Fruit fly (Drosophila melanogaster): ENCODE data around the gene Crag.

The Crag gene

DNA sequence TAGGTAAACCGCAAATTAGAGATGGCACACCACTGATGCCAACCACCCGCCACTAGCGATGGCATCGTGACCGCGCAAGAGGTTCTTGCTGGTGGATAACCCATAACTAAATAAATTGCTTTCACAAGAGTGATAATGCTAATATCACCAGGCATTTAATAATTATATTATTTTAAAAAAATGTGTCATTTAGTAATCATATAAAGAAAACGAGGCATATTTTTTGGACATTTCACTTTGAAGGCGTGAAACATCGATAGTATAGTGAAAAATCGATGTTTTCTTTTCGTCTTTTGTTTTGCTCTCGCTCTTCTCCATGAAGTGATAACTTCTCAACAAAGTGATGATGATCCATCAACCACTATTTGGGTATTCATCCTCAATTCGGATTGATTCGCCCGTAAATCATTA lies 33.1 kb upstream of the Crag start, which contains the start of gene IntS4 (continued):
- TF ChIP-seq cwo (GFP tag; optimal IDR thresholded peaks at IDR 0.05) (peak; percentile 37), CG4282 (GFP tag; optimal IDR thresholded peaks at IDR 0.05) (no peak), CG2875 (GFP tag; optimal IDR thresholded peaks at IDR 0.05) (no peak), Kr (GFP tag; optimal IDR thresholded peaks at IDR 0.05) (no peak), Usf (GFP tag; optimal IDR thresholded peaks at IDR 0.05) (peak; percentile 26), CG16779 (GFP tag; IDR thresholded peaks at IDR 0.05) (no peak), CG17361 (GFP tag; IDR thresholded peaks at IDR 0.05) (peak; percentile 64; the same call in 2 of the 3 replicates), CG31365 (tag; optimal IDR thresholded peaks at IDR 0.05) (no peak), CG1792 (GFP tag; optimal IDR thresholded peaks at IDR 0.05) (no peak), CG11695 (GFP tag; IDR thresholded peaks at IDR 0.05) (0 out of 3 replicates have a peak, but pooled peaks have one; percentile 49), CG17802 (tag; optimal IDR thresholded peaks at IDR 0.05) (no peak), CG2678 (tag; optimal IDR thresholded peaks at IDR 0.05) (no peak), inv (GFP tag; IDR thresholded peaks at IDR 0.05; ENCODE audit: partially characterized antibody) (peak; percentile 94), tgo (GFP tag; IDR thresholded peaks at IDR 0.05) (peak; percentile 53), H2.0 (GFP tag; IDR thresholded peaks at IDR 0.05) (peak; percentile 27; the same call in 1 of the 2 replicates), ab (GFP tag; optimal IDR thresholded peaks at IDR 0.05) (no peak), BEAF-32 (GFP tag; optimal IDR thresholded peaks at IDR 0.05) (peak; percentile 94), nom (GFP tag; optimal IDR thresholded peaks at IDR 0.05) (peak; percentile 21), ttk (GFP tag; IDR thresholded peaks at IDR 0.05) (0 out of 2 replicates have a peak, but pooled peaks have one; percentile 11), nerfin-1 (tag; optimal IDR thresholded peaks at IDR 0.05) (peak; percentile 57), sob (GFP tag; IDR thresholded peaks at IDR 0.05) (peak; percentile 70; the same call in 1 of the 2 replicates), CG13287 (GFP tag; IDR thresholded peaks at IDR 0.05; ENCODE audit: partially characterized antibody) (peak; percentile 97), CG6813 (GFP tag; optimal IDR thresholded peaks at IDR 0.05) (no peak), gce (GFP tag; IDR thresholded peaks at IDR 0.05) (no peak), scrt (GFP tag; optimal IDR thresholded peaks at IDR 0.05) (peak; percentile 15), GATAe (GFP tag; conservative IDR thresholded peaks at IDR 0.05) (no peak), chn (GFP tag; optimal IDR thresholded peaks at IDR 0.05) (peak; percentile 49), CG3407 (GFP tag; optimal IDR thresholded peaks at IDR 0.05) (peak; percentile 12), CG18262 (tag; optimal IDR thresholded peaks at IDR 0.05) (peak; percentile 64), CG30431 (GFP tag; optimal IDR thresholded peaks at IDR 0.05) (no peak), Ada2b (GFP tag; IDR thresholded peaks at IDR 0.05) (peak; percentile 58), CG14965 (GFP tag; optimal IDR thresholded peaks at IDR 0.05; ENCODE audit: borderline replicate concordance) (no peak), chinmo (GFP tag; IDR thresholded peaks at IDR 0.05; ENCODE audit: partially characterized antibody) (0 out of 4 replicates have a peak, but pooled peaks have one; percentile 3), sens (GFP tag) (peak; percentile 74), Ets97D (GFP tag; optimal IDR thresholded peaks at IDR 0.05) (peak; percentile 47), CG7357 (GFP tag; IDR thresholded peaks at IDR 0.05) (no peak), CG6791 (GFP tag; IDR thresholded peaks at IDR 0.05; ENCODE audit: partially characterized antibody) (peak; percentile 88), pnt (GFP tag; optimal IDR thresholded peaks at IDR 0.05) (peak; percentile 44), emc (GFP tag; optimal IDR thresholded peaks at IDR 0.05) (no peak), peb (GFP tag; IDR thresholded peaks at IDR 0.05) (no peak), br (optimal IDR thresholded peaks at IDR 0.05) (no peak), eyg (GFP tag; optimal IDR thresholded peaks at IDR 0.05) (no peak), esg (GFP tag; conservative IDR thresholded peaks at IDR 0.05) (no peak; the same call in 1 of the 2 replicates), CG3726 (GFP tag; IDR thresholded peaks at IDR 0.05) (no peak), CG8924 (tag; optimal IDR thresholded peaks at IDR 0.05) (peak; percentile 71), ERR (GFP tag; optimal IDR thresholded peaks at IDR 0.05) (no peak), Hmr (GFP tag; optimal IDR thresholded peaks at IDR 0.05) (no peak), Tbp (GFP tag; optimal IDR thresholded peaks at IDR 0.05) (no peak), CG7786 (GFP tag; optimal IDR thresholded peaks at IDR 0.05) (no peak), CG34224 (GFP tag; IDR thresholded peaks at IDR 0.05; ENCODE audit: partially characterized antibody) (peak; percentile 90), CHES-1-like (GFP tag; optimal IDR thresholded peaks at IDR 0.05) (peak; percentile 8)

Data from whole organism, embryonic.